Fruit fly (Drosophila melanogaster) whole organism, wandering third instar larva: ENCODE results near the gene CG14115.

ENCODE experiments used
- Abd-B ChIP-seq: fragments of >200 bp; optimal IDR thresholded peaks from 2 replicates; lab custom pipeline; 2017; ENCODE audit warnings: missing biosample characterization, missing genetic modification characterization
- Dif ChIP-seq: fragments of 200-275, 200-300 bp; sonication (Bioruptor generic); optimal IDR thresholded peaks from 2 replicates; lab custom pipeline; 2018; ENCODE audit warnings: missing biosample characterization, missing genetic modification characterization; ENCODE audit not compliant: partially characterized antibody
- Hnf4 ChIP-seq: fragments of 200-800 bp; sonication (Bioruptor generic); optimal IDR thresholded peaks from 2 replicates; lab custom pipeline; 2016; ENCODE audit warnings: missing biosample characterization, mild to moderate bottlenecking, missing genetic modification characterization
- Hr78 ChIP-seq: fragments of >200 bp; optimal IDR thresholded peaks from 2 replicates; lab custom pipeline; 2017; ENCODE audit warnings: missing biosample characterization, missing genetic modification characterization
- Jra ChIP-seq: sonication (Bioruptor generic); optimal IDR thresholded peaks from 2 replicates; lab custom pipeline; 2016; ENCODE audit warnings: missing biosample characterization, missing genetic modification characterization
- Myc ChIP-seq: fragments of >200 bp; optimal IDR thresholded peaks from 2 replicates; lab custom pipeline; 2017
- Vsx2 ChIP-seq: fragments of 200-300, 225-300 bp; sonication (Bioruptor generic); optimal IDR thresholded peaks from 2 replicates; lab custom pipeline; 2018; ENCODE audit warnings: missing biosample characterization, missing genetic modification characterization; ENCODE audit not compliant: partially characterized antibody
- dl ChIP-seq, 2 experiments: fragments of 175-275, 200-275 bp in 1 of 2; fragments of 200-275 bp in 1 of 2; sonication (Bioruptor generic); optimal IDR thresholded peaks; lab custom pipeline; 2018; ENCODE audit warnings: mild to moderate bottlenecking in 2 of 2, missing biosample characterization in 2 of 2, missing genetic modification characterization in 2 of 2, moderate library complexity in 2 of 2; ENCODE audit not compliant: partially characterized antibody in 2 of 2, insufficient read depth in 1 of 2
- foxo ChIP-seq, 2 experiments: fragments of 200-800 bp; sonication (Bioruptor generic); optimal IDR thresholded peaks; 2 replicates in 1 of 2; 3 replicates in 1 of 2; lab custom pipeline; 2016 to 2017; ENCODE audit warnings: missing biosample characterization in 2 of 2, missing genetic modification characterization in 2 of 2
- fru ChIP-seq: fragments of 200-800 bp; sonication (Bioruptor generic); optimal IDR thresholded peaks from 3 replicates; lab custom pipeline; 2016; ENCODE audit warnings: missing biosample characterization, mild to moderate bottlenecking, missing genetic modification characterization
- psq ChIP-seq: fragments of 200-800 bp; sonication (Bioruptor generic); optimal IDR thresholded peaks from 3 replicates; lab custom pipeline; 2017; ENCODE audit warnings: missing biosample characterization, mild to moderate bottlenecking, missing genetic modification characterization, moderate library complexity
- sv ChIP-seq: fragments of 200-800 bp; sonication (Bioruptor generic); optimal IDR thresholded peaks from 3 replicates; lab custom pipeline; 2016; ENCODE audit warnings: missing biosample characterization, missing genetic modification characterization
- usp ChIP-seq: fragments of >200 bp; optimal IDR thresholded peaks from 2 replicates; lab custom pipeline; 2017; ENCODE audit warnings: missing biosample characterization, missing genetic modification characterization

DNA sequence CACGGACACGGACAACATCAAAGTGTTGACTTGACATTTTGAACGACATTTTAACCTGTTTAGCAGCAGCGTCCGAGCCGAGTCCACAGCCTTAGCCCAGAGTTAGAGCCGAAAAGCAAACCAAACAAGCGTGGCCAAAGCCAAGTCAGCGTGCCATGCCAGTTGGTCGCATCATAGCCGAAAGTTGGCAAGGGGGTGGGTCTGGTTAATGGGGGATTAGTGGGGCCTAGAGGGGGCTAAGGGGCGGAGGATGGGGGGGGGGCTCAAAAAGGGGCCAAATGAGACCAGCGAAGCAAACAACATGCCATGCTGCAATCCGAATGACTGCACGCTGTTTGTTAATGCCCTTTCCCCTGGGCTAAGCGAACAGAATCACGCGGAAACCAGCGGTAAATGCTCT lies 37.9 kb upstream of the CG14115 start:
- TF ChIP-seq Hr78 (GFP tag; lab: Kevin White, UChicago) (no peak), usp (GFP tag; lab: Kevin White, UChicago) (no peak), Abd-B (GFP tag; lab: Kevin White, UChicago) (no peak), Jra (no peak), psq (GFP tag; lab: Kevin White, UChicago) (no peak), Dif (GFP tag; lab: Kevin White, UChicago) (no peak), sv (GFP tag; lab: Kevin White, UChicago) (no peak), Vsx2 (GFP tag; lab: Kevin White, UChicago) (no peak), dl (GFP tag; optimal IDR thresholded peaks at IDR 0.05; lab: Kevin White, UChicago; ENCODE audit: insufficient read depth in 1 of 2, partially characterized antibody in 2 of 2) (no peak), Myc (no peak), Hnf4 (GFP tag; lab: Kevin White, UChicago) (no peak), fru (GFP tag; lab: Kevin White, UChicago) (no peak), foxo (GFP tag; optimal IDR thresholded peaks at IDR 0.05; lab: Kevin White, UChicago) (no peak)
